Fruit fly (Drosophila melanogaster) whole organism, embryonic: ENCODE data around the gene Sk2.

ENCODE experiments used
- Ada2b ChIP-seq: fragments of 200-800 bp; sonication (Bioruptor generic); IDR thresholded peaks from 2 replicates; pipeline ENCODE4 v1.3.6; 2022; ENCODE audit warnings: missing biosample characterization, missing genetic modification characterization
- Aef1 ChIP-seq: fragments of 200-800 bp; sonication (Bioruptor generic); IDR thresholded peaks from 3 replicates; pipeline ENCODE4 v1.3.6; 2022; ENCODE audit warnings: missing biosample characterization, missing genetic modification characterization
- Antp ChIP-seq: fragments of 200-800 bp; sonication (Bioruptor generic); optimal IDR thresholded peaks from 3 replicates; lab custom pipeline; 2016; ENCODE audit warnings: missing biosample characterization, missing genetic modification characterization
- BtbVII ChIP-seq: fragments of 200-800 bp; sonication (Bioruptor generic); optimal IDR thresholded peaks from 3 replicates; lab custom pipeline; 2017; ENCODE audit warnings: missing biosample characterization, mild to moderate bottlenecking, missing genetic modification characterization
- CG10267 ChIP-seq: fragments of 200-800 bp; sonication (Bioruptor generic); optimal IDR thresholded peaks from 2 replicates; lab custom pipeline; 2018; ENCODE audit warnings: missing biosample characterization, mild to moderate bottlenecking, missing genetic modification characterization, moderate library complexity
- CG10274 ChIP-seq: fragments of 200-800 bp; sonication (Bioruptor generic); optimal IDR thresholded peaks from 3 replicates; lab custom pipeline; 2017; ENCODE audit warnings: missing biosample characterization, mild to moderate bottlenecking, missing genetic modification characterization
- CG10321 ChIP-seq: fragments of 200-800 bp; sonication (Bioruptor generic); IDR thresholded peaks from 2 replicates; pipeline ENCODE4 v1.3.6; 2022; ENCODE audit warnings: missing biosample characterization, missing genetic modification characterization
- CG10462 ChIP-seq: fragments of 200-800 bp; sonication (Bioruptor generic); optimal IDR thresholded peaks from 2 replicates; lab custom pipeline; 2016; ENCODE audit warnings: missing biosample characterization, missing genetic modification characterization
- CG11456 ChIP-seq: fragments of 200-800 bp; sonication (Bioruptor generic); IDR thresholded peaks from 3 replicates; pipeline ENCODE4 v1.3.6; 2022; ENCODE audit warnings: missing biosample characterization, missing genetic modification characterization
- CG12219 ChIP-seq: fragments of 200-800 bp; sonication (Bioruptor generic); optimal IDR thresholded peaks from 3 replicates; lab custom pipeline; 2018; ENCODE audit warnings: missing biosample characterization, mild to moderate bottlenecking, missing genetic modification characterization
- CG12236 ChIP-seq: fragments of 200-800 bp; sonication (Bioruptor generic); optimal IDR thresholded peaks from 2 replicates; lab custom pipeline; 2016; ENCODE audit warnings: missing biosample characterization, missing genetic modification characterization
- CG12769 ChIP-seq: fragments of 200-800 bp; sonication (Bioruptor generic); optimal IDR thresholded peaks from 2 replicates; lab custom pipeline; 2019; ENCODE audit warnings: missing biosample characterization, mild to moderate bottlenecking, missing genetic modification characterization, moderate library complexity
- CG13624 ChIP-seq: fragments of 200-800 bp; sonication (Bioruptor generic); optimal IDR thresholded peaks from 2 replicates; lab custom pipeline; 2016; ENCODE audit warnings: missing biosample characterization, missing genetic modification characterization
- CG13775 ChIP-seq: fragments of 200-800 bp; sonication (Bioruptor generic); optimal IDR thresholded peaks from 3 replicates; lab custom pipeline; 2017; ENCODE audit warnings: missing biosample characterization, mild to moderate bottlenecking, missing genetic modification characterization
- CG17328 ChIP-seq: fragments of 200-800 bp; sonication (Bioruptor generic); IDR thresholded peaks from 2 replicates; pipeline ENCODE4 v1.3.6; 2022; ENCODE audit warnings: missing biosample characterization, missing genetic modification characterization
- CG17612 ChIP-seq: fragments of 200-800 bp; sonication (Bioruptor generic); IDR thresholded peaks from 2 replicates; pipeline ENCODE4 v1.3.6; 2022; ENCODE audit warnings: missing biosample characterization, missing genetic modification characterization
- CG2129 ChIP-seq: fragments of 200-800 bp; sonication (Bioruptor generic); IDR thresholded peaks from 2 replicates; pipeline ENCODE4 v1.3.6; 2022; ENCODE audit warnings: missing biosample characterization, missing genetic modification characterization; ENCODE audit not compliant: partially characterized antibody
- CG31224 ChIP-seq: fragments of 200-800 bp; sonication (Bioruptor generic); IDR thresholded peaks from 2 replicates; pipeline ENCODE4 v1.3.6; 2022; ENCODE audit warnings: missing biosample characterization, missing genetic modification characterization
- CG33213 ChIP-seq: fragments of 200-800 bp; sonication (Bioruptor generic); optimal IDR thresholded peaks from 3 replicates; lab custom pipeline; 2016; ENCODE audit warnings: missing biosample characterization, missing genetic modification characterization
- CG7372 ChIP-seq: fragments of 200-800 bp; sonication (Bioruptor generic); IDR thresholded peaks from 2 replicates; pipeline ENCODE4 v1.3.6; 2022; ENCODE audit warnings: missing biosample characterization, missing genetic modification characterization
- Dad ChIP-seq: fragments of 200-800 bp; sonication (Bioruptor generic); optimal IDR thresholded peaks from 3 replicates; lab custom pipeline; 2016; ENCODE audit warnings: missing biosample characterization, missing genetic modification characterization
- Dip3 ChIP-seq: fragments of 200-800 bp; sonication (Bioruptor generic); optimal IDR thresholded peaks from 3 replicates; lab custom pipeline; 2016; ENCODE audit warnings: missing biosample characterization, missing genetic modification characterization
- E2f1 ChIP-seq: fragments of 200-800 bp; sonication (Bioruptor generic); IDR thresholded peaks from 2 replicates; pipeline ENCODE4 v1.3.6; 2022; ENCODE audit warnings: missing biosample characterization, missing genetic modification characterization
- Eip74EF ChIP-seq, 2 experiments: fragments of 200-800 bp in 1 of 2; fragments of >200 bp in 1 of 2; sonication (Bioruptor generic) in 1 of 2; optimal IDR thresholded peaks; 2 replicates each; lab custom pipeline; 2017 to 2019; ENCODE audit warnings: missing biosample characterization in 2 of 2, missing genetic modification characterization in 2 of 2, mild to moderate bottlenecking in 1 of 2, moderate library complexity in 1 of 2
- Ets65A ChIP-seq: fragments of 200-800 bp; sonication (Bioruptor generic); peaks from one replicate; lab custom pipeline; 2016; ENCODE audit warnings: missing biosample characterization, missing genetic modification characterization
- NC2β ChIP-seq: fragments of 200-800 bp; sonication (Bioruptor generic); optimal IDR thresholded peaks from 2 replicates; lab custom pipeline; 2016; ENCODE audit warnings: missing biosample characterization, missing genetic modification characterization
- NK7.1 ChIP-seq: fragments of 200-800 bp; sonication (Bioruptor generic); optimal IDR thresholded peaks from 3 replicates; lab custom pipeline; 2016; ENCODE audit warnings: missing biosample characterization, missing genetic modification characterization
- Nf-YB ChIP-seq: fragments of 200-800 bp; sonication (Bioruptor generic); optimal IDR thresholded peaks from 3 replicates; lab custom pipeline; 2019; ENCODE audit warnings: missing biosample characterization, mild to moderate bottlenecking, missing genetic modification characterization, moderate library complexity
- Six4 ChIP-seq: fragments of 200-800 bp; sonication (Bioruptor generic); optimal IDR thresholded peaks from 2 replicates; lab custom pipeline; 2016; ENCODE audit warnings: missing biosample characterization, missing genetic modification characterization
- Stat92E ChIP-seq, 3 experiments: fragments of >200 bp in 2 of 3; fragments of 200-800 bp in 1 of 3; sonication (Bioruptor generic) in 1 of 3; optimal IDR thresholded peaks; 2 replicates each; lab custom pipeline; 2017 to 2019; ENCODE audit warnings: missing biosample characterization in 3 of 3, missing genetic modification characterization in 3 of 3, mild to moderate bottlenecking in 1 of 3, moderate library complexity in 1 of 3
- TFAM ChIP-seq: fragments of 200-800 bp; sonication (Bioruptor generic); optimal IDR thresholded peaks from 2 replicates; lab custom pipeline; 2017; ENCODE audit warnings: missing biosample characterization, missing genetic modification characterization, inconsistent platforms
- Taf1 ChIP-seq: fragments of 200-800 bp; sonication (Bioruptor generic); IDR thresholded peaks from 2 replicates; pipeline ENCODE4 v1.3.6; 2022; ENCODE audit warnings: missing biosample characterization, missing genetic modification characterization
- Usf ChIP-seq: fragments of 200-800 bp; sonication (Bioruptor generic); optimal IDR thresholded peaks from 2 replicates; lab custom pipeline; 2017; ENCODE audit warnings: missing genotype, missing biosample characterization, missing genetic modification characterization
- cato ChIP-seq: fragments of 200-800 bp; sonication (Bioruptor generic); optimal IDR thresholded peaks from 2 replicates; lab custom pipeline; 2016; ENCODE audit warnings: missing biosample characterization, missing genetic modification characterization, borderline replicate concordance
- ci ChIP-seq: fragments of 200-800 bp; sonication (Bioruptor generic); IDR thresholded peaks from 3 replicates; pipeline ENCODE4 v1.3.6; 2022; ENCODE audit warnings: missing biosample characterization, missing genetic modification characterization
- fd102C ChIP-seq: fragments of 200-800 bp; sonication (Bioruptor generic); optimal IDR thresholded peaks from 2 replicates; lab custom pipeline; 2018; ENCODE audit warnings: missing biosample characterization, mild to moderate bottlenecking, missing genetic modification characterization, moderate library complexity
- gro ChIP-seq: fragments of 200-800 bp; sonication (Bioruptor generic); optimal IDR thresholded peaks from 2 replicates; lab custom pipeline; 2016; ENCODE audit warnings: missing biosample characterization, missing genetic modification characterization
- gsb ChIP-seq: fragments of 200-800 bp; sonication (Bioruptor generic); IDR thresholded peaks from 2 replicates; pipeline ENCODE4 v1.3.6; 2022; ENCODE audit warnings: missing biosample characterization, missing genetic modification characterization
- ind ChIP-seq: fragments of 200-800 bp; sonication (Bioruptor generic); optimal IDR thresholded peaks from 3 replicates; lab custom pipeline; 2016; ENCODE audit warnings: missing biosample characterization, missing genetic modification characterization
- p53 ChIP-seq: fragments of 200-800 bp; sonication (Bioruptor generic); optimal IDR thresholded peaks from 2 replicates; lab custom pipeline; 2016; ENCODE audit warnings: missing biosample characterization, missing genetic modification characterization
- pan ChIP-seq, 4 experiments: fragments of >200 bp in 3 of 4; fragments of 200-800 bp in 1 of 4; sonication (Bioruptor generic) in 1 of 4; optimal IDR thresholded peaks in 3 of 4; IDR thresholded peaks in 1 of 4; 2 replicates each; pipeline versions ENCODE4 v1.3.6 to Lab custom; 2017 to 2022; ENCODE audit warnings: missing biosample characterization in 2 of 4, missing genetic modification characterization in 2 of 4, mixed read lengths in 1 of 4
- pzg ChIP-seq: fragments of 200-800 bp; sonication (Bioruptor generic); optimal IDR thresholded peaks from 3 replicates; lab custom pipeline; 2018; ENCODE audit warnings: missing biosample characterization, mild to moderate bottlenecking, missing genetic modification characterization, moderate library complexity
- sim ChIP-seq: fragments of 200-800 bp; sonication (Bioruptor generic); IDR thresholded peaks from 2 replicates; pipeline ENCODE4 v1.3.6; 2022; ENCODE audit warnings: missing biosample characterization, missing genetic modification characterization
- slou ChIP-seq: fragments of 200-800 bp; sonication (Bioruptor generic); optimal IDR thresholded peaks from 3 replicates; lab custom pipeline; 2016; ENCODE audit warnings: missing biosample characterization, missing genetic modification characterization
- tgo ChIP-seq: fragments of 200-800 bp; sonication (Bioruptor generic); IDR thresholded peaks from 3 replicates; pipeline ENCODE4 v1.3.6; 2022; ENCODE audit warnings: missing biosample characterization, missing genetic modification characterization
- tx ChIP-seq: fragments of 200-800 bp; sonication (Bioruptor generic); optimal IDR thresholded peaks from 2 replicates; lab custom pipeline; 2016; ENCODE audit warnings: missing biosample characterization, missing genetic modification characterization
- zen2 ChIP-seq: fragments of 200-800 bp; sonication (Bioruptor generic); IDR thresholded peaks from 3 replicates; pipeline ENCODE4 v1.3.6; 2022; ENCODE audit warnings: missing biosample characterization, missing genetic modification characterization; ENCODE audit not compliant: partially characterized antibody

Sk2 gene

dm6 chr3L:3060054-3060979, 13.4 kb downstream of the Sk2 start (continued):
- TF ChIP-seq pan (optimal IDR thresholded peaks at IDR 0.05; lab: Kevin White, UChicago) (no peak), pan (GFP tag; optimal IDR thresholded peaks at IDR 0.05 in 1 of 2, IDR thresholded peaks at IDR 0.05 in 1 of 2) (peak in 1 of 2 experiments; percentile 100), ind (peak; percentile 99), Ada2b (peak; percentile 99), Eip74EF (GFP tag; optimal IDR thresholded peaks at IDR 0.05; lab: Kevin White, UChicago) (peak in 1 of 2 experiments; percentile 94), p53 (GFP tag; lab: Kevin White, UChicago) (peak; percentile 97), CG13775 (GFP tag; lab: Kevin White, UChicago) (peak; percentile 98), CG10462 (peak; percentile 96), E2f1 (GFP tag; lab: Robert Waterston, UW) (peak; percentile 99), Dip3 (peak; percentile 99), TFAM (GFP tag; lab: Kevin White, UChicago) (peak; percentile 92), BtbVII (GFP tag; lab: Kevin White, UChicago) (peak; percentile 97), CG2129 (GFP tag; lab: Robert Waterston, UW) (no peak), gsb (GFP tag; lab: Robert Waterston, UW) (peak; percentile 98), CG10267 (tag; lab: Kevin White, UChicago) (peak; percentile 88), CG17328 (peak; percentile 99), sim (GFP tag; lab: Robert Waterston, UW) (peak; percentile 97), CG10274 (GFP tag; lab: Kevin White, UChicago) (peak; percentile 95), Ets65A (peak; percentile 100), Aef1 (GFP tag; lab: Robert Waterston, UW) (peak; percentile 99), CG10321 (peak; percentile 96), Usf (GFP tag; lab: Kevin White, UChicago) (peak; percentile 98), ci (GFP tag; lab: Robert Waterston, UW) (peak; percentile 100), tx (peak; percentile 98), Antp (GFP tag; lab: Kevin White, UChicago) (peak; percentile 99), CG17612 (GFP tag; lab: Robert Waterston, UW) (peak; percentile 98), fd102C (GFP tag; lab: Kevin White, UChicago) (peak; percentile 83)

DNA sequence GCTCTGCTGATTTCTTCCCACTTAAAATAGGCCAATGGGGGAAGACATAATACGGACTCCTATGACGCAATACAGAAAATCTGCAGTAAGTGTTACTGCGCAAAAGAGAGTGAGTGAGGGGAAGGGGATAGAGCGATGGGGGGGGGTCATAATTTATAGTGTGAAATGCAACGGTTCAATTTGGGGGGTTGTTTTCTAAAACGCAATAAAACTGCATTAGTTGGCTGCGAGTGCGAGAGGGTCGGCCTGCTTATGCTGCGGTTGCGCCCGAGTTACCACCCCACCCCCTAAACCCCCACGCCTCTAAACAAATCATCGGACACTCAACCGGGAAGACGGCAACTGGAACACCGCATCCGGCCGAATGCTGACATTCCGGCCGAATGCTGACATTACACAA, 14.2 kb downstream of the Sk2 start:
- peak; percentile 54; the same call in 1 of the 2 replicates for TF ChIP-seq CG10321

dm6 chr3L:3069774-3070173, 22.9 kb downstream of the Sk2 start:
- no peak for TF ChIP-seq Taf1 (GFP tag; lab: Robert Waterston, UW)
- no peak for TF ChIP-seq Six4
- no peak for TF ChIP-seq CG33213 (GFP tag; lab: Kevin White, UChicago)
- no peak for TF ChIP-seq CG31224
- TF ChIP-seq Stat92E (GFP tag; optimal IDR thresholded peaks at IDR 0.05; lab: Kevin White, UChicago), result no peak
- no peak for TF ChIP-seq NK7.1
- TF ChIP-seq gro (GFP tag; lab: Kevin White, UChicago), result no peak
- no peak for TF ChIP-seq zen2 (GFP tag; lab: Robert Waterston, UW)
- TF ChIP-seq Dad, result no peak
- TF ChIP-seq CG11456 (GFP tag; lab: Robert Waterston, UW), result no peak
- TF ChIP-seq CG7372, result no peak
- TF ChIP-seq NC2β (GFP tag; lab: Kevin White, UChicago), result no peak
- no peak for TF ChIP-seq slou
- TF ChIP-seq Nf-YB (GFP tag; lab: Kevin White, UChicago), result peak; percentile 21
- no peak for TF ChIP-seq CG13624 (GFP tag; lab: Kevin White, UChicago)
- no peak for TF ChIP-seq CG12769
- no peak for TF ChIP-seq Antp (GFP tag; lab: Kevin White, UChicago)
- TF ChIP-seq pzg (GFP tag; lab: Kevin White, UChicago), result no peak
- no peak for TF ChIP-seq CG12219 (GFP tag; lab: Kevin White, UChicago)
- TF ChIP-seq cato (GFP tag; lab: Kevin White, UChicago), result no peak
- no peak for TF ChIP-seq CG12236 (GFP tag; lab: Kevin White, UChicago)
- no peak for TF ChIP-seq tgo
